Worm (Caenorhabditis elegans) whole organism, early embryonic: Measurements from ENCODE around the gene F53C3.1.

Experiments used
- B0310.2 ChIP-seq: sonication (generic microtip); optimal IDR thresholded peaks from 2 replicates; lab custom pipeline; 2016; ENCODE audit warnings: mild to moderate bottlenecking, missing genetic modification characterization, missing compliant biosample characterization
- F13C5.2 ChIP-seq: sonication (generic microtip); optimal IDR thresholded peaks from 2 replicates; lab custom pipeline; 2017; ENCODE audit warnings: mild to moderate bottlenecking, missing genetic modification characterization, inconsistent platforms, missing compliant biosample characterization
- aly-1 ChIP-seq: sonication (generic microtip); optimal IDR thresholded peaks from 2 replicates; lab custom pipeline; 2016; ENCODE audit warnings: missing genetic modification characterization, missing compliant biosample characterization
- ama-1 ChIP-seq: fragments of 150-350 bp; optimal IDR thresholded peaks from 2 replicates; lab custom pipeline; 2014
- ceh-13 ChIP-seq: fragments of 200-800 bp; sonication (Bioruptor generic); optimal IDR thresholded peaks from 2 replicates; lab custom pipeline; 2018; ENCODE audit warnings: mild to moderate bottlenecking, missing genetic modification characterization, missing compliant biosample characterization
- ceh-36 ChIP-seq: sonication (generic microtip); optimal IDR thresholded peaks from 2 replicates; lab custom pipeline; 2016; ENCODE audit warnings: missing genetic modification characterization, inconsistent platforms, missing compliant biosample characterization
- ets-7 ChIP-seq: sonication (generic microtip); optimal IDR thresholded peaks from 2 replicates; lab custom pipeline; 2016; ENCODE audit warnings: missing genotype, missing genetic modification characterization, missing compliant biosample characterization
- flt-1 ChIP-seq: fragments of 200-800 bp; sonication (Bioruptor generic); IDR thresholded peaks from 2 replicates; pipeline ENCODE4 v1.3.6; 2022; ENCODE audit warnings: missing genetic modification characterization, missing compliant biosample characterization
- hmbx-1 ChIP-seq: sonication (generic microtip); optimal IDR thresholded peaks from 2 replicates; lab custom pipeline; 2016; ENCODE audit warnings: mild to moderate bottlenecking, missing genetic modification characterization, missing compliant biosample characterization
- hmg-4 ChIP-seq: fragments of 200-800 bp; sonication (Bioruptor generic); optimal IDR thresholded peaks from 2 replicates; lab custom pipeline; 2018; ENCODE audit warnings: mild to moderate bottlenecking, missing genetic modification characterization, missing compliant biosample characterization
- hnd-1 ChIP-seq: sonication (generic microtip); optimal IDR thresholded peaks from 2 replicates; lab custom pipeline; 2016; ENCODE audit warnings: missing genetic modification characterization, missing compliant biosample characterization
- pes-1 ChIP-seq: fragments of 200-800 bp; sonication (Bioruptor generic); IDR thresholded peaks from 2 replicates; pipeline ENCODE4 v1.3.6; 2022; ENCODE audit warnings: missing genetic modification reagents, missing genetic modification characterization, missing compliant biosample characterization
- scrt-1 ChIP-seq: fragments of 200-800 bp; sonication (Bioruptor generic); IDR thresholded peaks from 2 replicates; pipeline ENCODE4 v1.3.6; 2022; ENCODE audit warnings: missing genetic modification characterization, missing compliant biosample characterization
- sea-1 ChIP-seq: fragments of 200-800 bp; sonication (Bioruptor generic); conservative IDR thresholded peaks from 2 replicates; pipeline ENCODE4 v1.3.6; 2022; ENCODE audit warnings: missing genetic modification characterization, missing compliant biosample characterization
- tbx-11 ChIP-seq: fragments of 200-800 bp; sonication (Bioruptor generic); IDR thresholded peaks from 2 replicates; pipeline ENCODE4 v1.3.6; 2022; ENCODE audit warnings: missing genetic modification characterization, missing compliant biosample characterization
- tbx-37 ChIP-seq: fragments of 200-800 bp; sonication (Bioruptor generic); conservative IDR thresholded peaks from 2 replicates; pipeline ENCODE4 v1.3.6; 2022; ENCODE audit warnings: missing genetic modification reagents, missing genetic modification characterization, missing compliant biosample characterization
- tra-4 ChIP-seq: sonication (generic microtip); optimal IDR thresholded peaks from 2 replicates; lab custom pipeline; 2017; ENCODE audit warnings: missing genetic modification characterization, missing compliant biosample characterization

Gene F53C3.1

DNA sequence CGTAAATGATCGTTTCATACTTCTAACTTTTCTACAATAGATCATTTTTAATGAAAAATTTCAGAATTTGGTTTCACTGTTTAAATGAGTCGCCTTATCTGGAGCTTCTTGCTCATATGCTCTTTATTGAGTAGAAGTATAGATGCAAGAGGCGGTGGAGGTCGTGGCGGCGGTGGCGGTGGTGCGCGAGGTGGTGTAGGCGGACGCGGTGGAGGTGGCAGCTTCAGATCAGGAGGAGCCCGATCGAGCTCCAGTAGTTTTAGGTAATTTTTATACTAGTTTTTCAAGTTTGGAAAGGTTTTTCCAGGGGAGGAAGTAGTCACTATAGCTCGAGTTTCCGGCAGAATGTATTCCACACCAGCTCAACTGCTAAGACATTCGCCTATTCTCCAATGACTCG is 9.0 kb upstream of the F53C3.1 start, which contains the start of gene F53C3.3:
Gene F53C3.3 (plus strand): TSS at position 59 of the 400 bp plus-strand sequence.
- TF ChIP-seq sea-1 (GFP tag; lab: Robert Waterston, UW), result no peak
- TF ChIP-seq B0310.2 (tag; lab: Kevin White, UChicago), result no peak
- no peak for TF ChIP-seq ets-7 (tag; lab: Kevin White, UChicago)
- no peak for TF ChIP-seq flt-1 (GFP tag; lab: Robert Waterston, UW)
- no peak for TF ChIP-seq hmg-4
- TF ChIP-seq tra-4 (tag; lab: Kevin White, UChicago), result no peak
- TF ChIP-seq aly-1 (tag; lab: Kevin White, UChicago), result no peak
- TF ChIP-seq hmbx-1, result no peak
- TF ChIP-seq ceh-13, result no peak
- no peak for TF ChIP-seq ama-1
- TF ChIP-seq ceh-36 (tag; lab: Kevin White, UChicago), result no peak
- TF ChIP-seq pes-1, result no peak
- no peak for TF ChIP-seq hnd-1 (tag; lab: Kevin White, UChicago)
- TF ChIP-seq tbx-11 (GFP tag; lab: Robert Waterston, UW), result no peak
- TF ChIP-seq scrt-1 (GFP tag; lab: Robert Waterston, UW), result no peak
- no peak for TF ChIP-seq tbx-37 (GFP tag; lab: Robert Waterston, UW)
- no peak for TF ChIP-seq F13C5.2 (tag; lab: Kevin White, UChicago)

DNA sequence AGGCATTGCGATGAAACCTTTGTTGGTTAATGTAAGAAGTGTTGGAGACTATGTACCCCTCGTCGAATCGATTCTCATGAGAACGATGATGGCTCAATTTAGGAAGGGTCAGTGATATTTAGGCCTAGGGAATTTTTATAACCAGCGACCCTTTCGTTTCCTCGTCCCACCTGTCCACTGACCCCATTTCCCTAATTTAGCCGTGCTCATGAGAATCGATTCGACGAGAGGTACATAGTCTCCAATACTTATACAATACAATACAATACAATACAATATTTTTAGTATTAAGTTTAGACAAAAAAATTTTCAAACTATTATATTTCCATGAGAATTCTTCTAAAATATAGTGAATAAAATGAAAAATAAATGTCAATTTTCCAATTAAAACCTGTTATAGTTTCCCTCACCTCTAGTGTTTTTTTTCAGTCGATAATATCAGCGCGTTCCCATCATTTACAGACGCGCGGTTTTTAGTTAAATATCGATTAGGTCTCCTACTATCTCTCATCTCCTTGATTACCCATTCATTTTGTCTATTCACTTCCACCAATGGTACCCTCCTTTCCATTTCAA is 5.1 kb upstream of the F53C3.1 start, which contains the start of the genes F53C3.11 and fbxb-103:
Gene F53C3.11 (minus strand): TSS at position 101 of the 576 bp plus-strand sequence.
Gene fbxb-103 (plus strand): TSS at position 526 of the 576 bp plus-strand sequence.
- TF ChIP-seq ceh-13 (no peak), scrt-1 (GFP tag; lab: Robert Waterston, UW) (no peak), sea-1 (GFP tag; lab: Robert Waterston, UW) (no peak), hnd-1 (tag; lab: Kevin White, UChicago) (no peak), hmg-4 (no peak), tra-4 (tag; lab: Kevin White, UChicago) (no peak), ama-1 (no peak), hmbx-1 (no peak), ceh-36 (tag; lab: Kevin White, UChicago) (no peak), tbx-37 (GFP tag; lab: Robert Waterston, UW) (no peak), F13C5.2 (tag; lab: Kevin White, UChicago) (no peak), aly-1 (tag; lab: Kevin White, UChicago) (no peak), B0310.2 (tag; lab: Kevin White, UChicago) (no peak), flt-1 (GFP tag; lab: Robert Waterston, UW) (no peak), tbx-11 (GFP tag; lab: Robert Waterston, UW) (no peak), pes-1 (no peak), ets-7 (tag; lab: Kevin White, UChicago) (no peak)

DNA sequence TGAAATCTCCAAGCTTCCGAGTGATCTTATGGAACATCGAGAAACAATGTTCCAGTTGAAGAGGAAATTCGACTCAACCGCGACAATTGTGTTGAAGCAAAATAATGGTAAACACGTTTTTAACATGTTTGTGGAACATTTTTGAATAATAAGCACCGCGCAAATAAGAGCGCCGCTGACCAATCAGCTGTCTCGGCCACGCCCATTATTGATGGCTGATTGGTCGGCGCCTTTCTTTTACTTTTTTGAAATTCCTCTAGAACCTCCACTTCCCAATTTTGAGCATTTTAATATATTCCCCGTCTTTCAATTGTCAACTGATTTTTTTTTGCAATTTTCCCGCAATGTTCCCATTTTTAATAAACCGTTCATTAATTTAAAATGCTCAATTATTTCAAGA is 3.7 kb upstream of the F53C3.1 start:
- TF ChIP-seq tbx-37 (GFP tag; lab: Robert Waterston, UW) (no peak), hnd-1 (tag; lab: Kevin White, UChicago) (no peak), ama-1 (no peak), F13C5.2 (tag; lab: Kevin White, UChicago) (no peak), pes-1 (no peak), scrt-1 (GFP tag; lab: Robert Waterston, UW) (no peak)

DNA sequence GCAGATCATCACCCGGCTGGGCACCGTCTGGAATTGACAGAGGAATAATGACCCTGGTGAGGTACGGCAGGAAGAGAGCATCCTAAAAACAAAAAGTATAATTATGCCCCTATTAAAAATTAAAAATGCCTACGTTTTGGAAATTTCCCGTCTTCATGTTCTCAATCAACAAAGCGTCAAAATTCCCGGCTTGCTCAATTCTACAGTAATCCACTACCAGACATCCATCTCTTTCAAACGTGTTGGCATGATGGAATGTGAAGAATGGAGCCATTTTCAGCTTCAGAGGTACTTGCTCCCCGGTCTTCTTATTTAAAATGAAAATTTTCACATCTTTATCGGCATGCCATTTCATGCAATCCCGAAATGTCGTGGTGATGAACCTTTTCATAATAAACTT is 2.5 kb upstream of the F53C3.1 start:
- TF ChIP-seq sea-1 (GFP tag; lab: Robert Waterston, UW) (no peak), pes-1 (no peak), tbx-37 (GFP tag; lab: Robert Waterston, UW) (no peak), ama-1 (no peak), B0310.2 (tag; lab: Kevin White, UChicago) (no peak), hmg-4 (no peak), flt-1 (GFP tag; lab: Robert Waterston, UW) (no peak), scrt-1 (GFP tag; lab: Robert Waterston, UW) (no peak), F13C5.2 (tag; lab: Kevin White, UChicago) (no peak), tra-4 (tag; lab: Kevin White, UChicago) (no peak), hnd-1 (tag; lab: Kevin White, UChicago) (no peak), tbx-11 (GFP tag; lab: Robert Waterston, UW) (no peak), ceh-13 (no peak), ets-7 (tag; lab: Kevin White, UChicago) (no peak), ceh-36 (tag; lab: Kevin White, UChicago) (no peak), aly-1 (tag; lab: Kevin White, UChicago) (no peak), hmbx-1 (no peak)

DNA sequence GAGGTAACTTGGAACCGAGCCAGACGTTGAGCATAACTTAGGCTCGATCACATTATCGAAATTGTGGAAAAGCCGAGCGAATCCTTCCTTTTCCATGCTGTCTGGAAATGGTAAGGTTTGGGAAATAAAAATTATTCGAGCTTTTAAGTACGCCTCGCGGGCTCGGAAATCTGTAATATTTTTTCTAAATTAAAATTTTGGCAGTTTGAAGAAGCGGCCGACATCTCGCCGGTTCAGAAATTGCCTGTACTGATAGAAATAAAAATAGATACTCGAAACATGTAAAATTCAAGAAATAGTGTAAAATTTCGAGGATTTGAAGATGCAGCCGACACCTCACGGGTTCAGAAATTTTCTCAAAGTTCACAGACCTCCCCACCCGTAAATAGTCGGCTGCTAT is 1.1 kb upstream of the F53C3.1 start, which contains the start of gene bcmo-2:
Gene bcmo-2 (minus strand): TSS at position 101 of the 400 bp plus-strand sequence.
- TF ChIP-seq hmbx-1, result no peak
- TF ChIP-seq tbx-11 (GFP tag; lab: Robert Waterston, UW), result no peak
- no peak for TF ChIP-seq tra-4 (tag; lab: Kevin White, UChicago)
- TF ChIP-seq ceh-36 (tag; lab: Kevin White, UChicago), result no peak
- no peak for TF ChIP-seq sea-1 (GFP tag; lab: Robert Waterston, UW)
- no peak for TF ChIP-seq F13C5.2 (tag; lab: Kevin White, UChicago)
- no peak for TF ChIP-seq flt-1 (GFP tag; lab: Robert Waterston, UW)
- TF ChIP-seq pes-1, result no peak
- TF ChIP-seq aly-1 (tag; lab: Kevin White, UChicago), result no peak
- no peak for TF ChIP-seq hnd-1 (tag; lab: Kevin White, UChicago)
- no peak for TF ChIP-seq tbx-37 (GFP tag; lab: Robert Waterston, UW)
- TF ChIP-seq ets-7 (tag; lab: Kevin White, UChicago), result no peak
- TF ChIP-seq ceh-13, result no peak
- no peak for TF ChIP-seq hmg-4
- no peak for TF ChIP-seq B0310.2 (tag; lab: Kevin White, UChicago)
- no peak for TF ChIP-seq ama-1
- TF ChIP-seq scrt-1 (GFP tag; lab: Robert Waterston, UW), result no peak

DNA sequence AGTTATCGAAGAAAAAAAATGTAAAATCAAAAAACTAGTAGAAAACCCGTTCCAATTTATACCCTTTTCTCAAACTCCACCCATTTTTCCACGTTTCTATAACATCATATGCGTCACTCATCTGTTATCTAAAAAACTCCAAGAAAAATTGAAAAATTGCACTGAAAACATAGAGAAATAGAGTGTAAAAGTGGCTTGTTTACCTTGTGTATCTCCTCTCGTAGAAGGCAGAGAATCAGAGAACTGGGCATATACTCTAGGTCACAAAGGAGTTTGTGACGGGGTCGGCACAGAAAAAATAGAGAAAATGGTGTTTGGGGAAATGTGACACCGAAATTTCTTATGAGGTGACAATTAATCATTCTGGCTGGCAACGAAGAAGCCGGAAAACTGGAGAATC is 532 bp upstream of the F53C3.1 start:
- no peak for TF ChIP-seq ceh-13
- TF ChIP-seq tbx-37 (GFP tag; lab: Robert Waterston, UW), result no peak
- TF ChIP-seq ets-7 (tag; lab: Kevin White, UChicago), result no peak
- TF ChIP-seq hnd-1 (tag; lab: Kevin White, UChicago), result no peak
- no peak for TF ChIP-seq aly-1 (tag; lab: Kevin White, UChicago)
- TF ChIP-seq B0310.2 (tag; lab: Kevin White, UChicago), result no peak
- no peak for TF ChIP-seq scrt-1 (GFP tag; lab: Robert Waterston, UW)
- TF ChIP-seq sea-1 (GFP tag; lab: Robert Waterston, UW), result no peak
- TF ChIP-seq pes-1, result no peak
- no peak for TF ChIP-seq ama-1
- TF ChIP-seq ceh-36 (tag; lab: Kevin White, UChicago), result no peak
- TF ChIP-seq hmg-4, result no peak
- no peak for TF ChIP-seq tbx-11 (GFP tag; lab: Robert Waterston, UW)
- TF ChIP-seq tra-4 (tag; lab: Kevin White, UChicago), result no peak
- no peak for TF ChIP-seq hmbx-1
- no peak for TF ChIP-seq flt-1 (GFP tag; lab: Robert Waterston, UW)
- TF ChIP-seq F13C5.2 (tag; lab: Kevin White, UChicago), result no peak
